Worm (Caenorhabditis elegans): Measurements from ENCODE around the gene prmt-5.

The prmt-5 gene

ce11 chrIII:5227831-5228467, 2.4 kb upstream of the prmt-5 start, which contains the start of the genes C34E10.12, C34E10.10 and atp-2:
C34E10.12 (minus strand) TSS chrIII:5227881.
C34E10.10 (minus strand) TSS chrIII:5227884.
atp-2 (plus strand) TSS chrIII:5228417.
- peak; percentile 12 for TF ChIP-seq ztf-18 (tag; optimal IDR thresholded peaks at IDR 0.05)
- no peak for TF ChIP-seq ceh-91 (GFP tag; IDR thresholded peaks at IDR 0.05)
- TF ChIP-seq ccch-3 (GFP tag; optimal IDR thresholded peaks at IDR 0.05): no peak
- TF ChIP-seq B0035.1 (tag; optimal IDR thresholded peaks at IDR 0.05): no peak
- no peak for TF ChIP-seq hsf-1 (GFP tag; IDR thresholded peaks at IDR 0.05)
- TF ChIP-seq cebp-1 (GFP tag; IDR thresholded peaks at IDR 0.05): no peak
- peak; percentile 59 for TF ChIP-seq cebp-1 (tag; optimal IDR thresholded peaks at IDR 0.05)
- no peak for TF ChIP-seq zfh-2 (GFP tag; conservative IDR thresholded peaks at IDR 0.05)
- TF ChIP-seq hlh-26 (GFP tag; conservative IDR thresholded peaks at IDR 0.05): no peak
- no peak for TF ChIP-seq F55B11.4 (tag; optimal IDR thresholded peaks at IDR 0.05; ENCODE audit: borderline replicate concordance, insufficient read depth)
- no peak for TF ChIP-seq F57C9.4 (tag; optimal IDR thresholded peaks at IDR 0.05)
- TF ChIP-seq tbp1 (GFP tag; optimal IDR thresholded peaks at IDR 0.05): peak; percentile 61
- TF ChIP-seq B0336.3 (GFP tag; IDR thresholded peaks at IDR 0.05): no peak
- TF ChIP-seq him-1 (tag; optimal IDR thresholded peaks at IDR 0.05): no peak
- peak; percentile 73 for TF ChIP-seq mcd-1 (GFP tag; IDR thresholded peaks at IDR 0.05)
- TF ChIP-seq lsl-1 (GFP tag; optimal IDR thresholded peaks at IDR 0.05): peak; percentile 47
- TF ChIP-seq unc-62 (GFP tag; optimal IDR thresholded peaks at IDR 0.05): no peak
- TF ChIP-seq egl-18 (GFP tag; IDR thresholded peaks at IDR 0.05): no peak
- no peak for TF ChIP-seq ama-1 (optimal IDR thresholded peaks at IDR 0.05)
- no peak for TF ChIP-seq ama-1 (GFP tag; optimal IDR thresholded peaks at IDR 0.05)
- peak; percentile 38 for TF ChIP-seq nhr-80 (tag; optimal IDR thresholded peaks at IDR 0.05)
- TF ChIP-seq ceh-79 (tag; optimal IDR thresholded peaks at IDR 0.05): no peak
- TF ChIP-seq F39B2.1 (GFP tag; IDR thresholded peaks at IDR 0.05): no peak
- no peak for TF ChIP-seq akir-1 (GFP tag; optimal IDR thresholded peaks at IDR 0.05)
- TF ChIP-seq hlh-12 (tag; optimal IDR thresholded peaks at IDR 0.05): no peak
- TF ChIP-seq nfya-2 (GFP tag; IDR thresholded peaks at IDR 0.05): no peak
- no peak for TF ChIP-seq gei-17 (GFP tag; optimal IDR thresholded peaks at IDR 0.05)
- TF ChIP-seq dpl-1 (GFP tag; optimal IDR thresholded peaks at IDR 0.05): peak; percentile 58
- TF ChIP-seq lin-26 (GFP tag; IDR thresholded peaks at IDR 0.05): no peak
- no peak for TF ChIP-seq zim-3 (tag; optimal IDR thresholded peaks at IDR 0.05)
- no peak for TF ChIP-seq T07F8.4 (tag; optimal IDR thresholded peaks at IDR 0.05)
- no peak for TF ChIP-seq nhr-120 (GFP tag; IDR thresholded peaks at IDR 0.05)
- TF ChIP-seq Y79H2A.3 (GFP tag; conservative IDR thresholded peaks at IDR 0.05): no peak
- TF ChIP-seq attf-6 (GFP tag; IDR thresholded peaks at IDR 0.05): no peak
- TF ChIP-seq hmg-1.2 (GFP tag; IDR thresholded peaks at IDR 0.05): peak; percentile 47; the same call in 1 of the 2 replicates
- TF ChIP-seq somi-1 (GFP tag; optimal IDR thresholded peaks at IDR 0.05): no peak
- no peak for TF ChIP-seq ztf-3 (GFP tag; optimal IDR thresholded peaks at IDR 0.05)
- peak; percentile 71 for TF ChIP-seq lin-54 (GFP tag; optimal IDR thresholded peaks at IDR 0.05)
- TF ChIP-seq unc-130 (GFP tag; optimal IDR thresholded peaks at IDR 0.05): peak; percentile 23
- TF ChIP-seq athp-1 (tag; optimal IDR thresholded peaks at IDR 0.05): no peak
- TF ChIP-seq lin-40 (tag; optimal IDR thresholded peaks at IDR 0.05): peak; percentile 64
- TF ChIP-seq F57A8.1 (GFP tag; optimal IDR thresholded peaks at IDR 0.05): no peak
- 0 out of 2 replicates have a peak, but pooled peaks have one; percentile 34 for TF ChIP-seq Y53G8AR.9 (GFP tag; conservative IDR thresholded peaks at IDR 0.05)
- TF ChIP-seq rpc-1 (optimal IDR thresholded peaks at IDR 0.05): peak; percentile 25
- TF ChIP-seq rpc-1 (tag; optimal IDR thresholded peaks at IDR 0.05): no peak
- no peak for TF ChIP-seq ztf-22 (GFP tag; optimal IDR thresholded peaks at IDR 0.05)
- no peak for TF ChIP-seq F10E7.11 (tag; optimal IDR thresholded peaks at IDR 0.05)
- no peak for TF ChIP-seq F52B5.7 (tag; optimal IDR thresholded peaks at IDR 0.05)
- no peak for TF ChIP-seq ztf-25 (GFP tag; IDR thresholded peaks at IDR 0.05)
- TF ChIP-seq F49E8.2 (tag; optimal IDR thresholded peaks at IDR 0.05; ENCODE audit: insufficient read depth): peak; percentile 72
